Worm (Caenorhabditis elegans) whole organism, midembryonic: Measurements from ENCODE around the gene F56D6.11.
"Not testable (repeated sequence)": the region's sequence is repeated elsewhere in the genome, so short reads cannot be mapped to it uniquely, and the experiment has no call there.

Source experiments
- T22C8.4 ChIP-seq: fragments of 200-800 bp; sonication (Bioruptor generic); IDR thresholded peaks from 2 replicates; pipeline ENCODE4 v1.3.6; 2022; ENCODE audit warnings: missing genetic modification characterization, missing compliant biosample characterization
- cog-1 ChIP-seq: sonication (generic microtip); optimal IDR thresholded peaks from 2 replicates; lab custom pipeline; 2016; ENCODE audit warnings: missing genetic modification characterization, missing compliant biosample characterization
- flt-1 ChIP-seq: fragments of 200-800 bp; sonication (Bioruptor generic); IDR thresholded peaks from 2 replicates; pipeline ENCODE4 v1.3.6; 2022; ENCODE audit warnings: missing genetic modification characterization, missing compliant biosample characterization
- klf-2 ChIP-seq: fragments of 200-800 bp; sonication (Bioruptor generic); conservative IDR thresholded peaks from 2 replicates; pipeline ENCODE4 v1.3.6; 2022; ENCODE audit warnings: missing genetic modification reagents, missing genetic modification characterization, missing compliant biosample characterization
- med-1 ChIP-seq: sonication (generic microtip); optimal IDR thresholded peaks from 2 replicates; lab custom pipeline; 2017; ENCODE audit warnings: missing genetic modification characterization, mild to moderate bottlenecking, missing compliant biosample characterization, antibody characterized with exemption, missing genetic modification reagents; ENCODE audit not compliant: insufficient read depth
- ref-1 ChIP-seq: fragments of 200-800 bp; sonication (Bioruptor generic); conservative IDR thresholded peaks from 2 replicates; pipeline ENCODE4 v1.3.6; 2022; ENCODE audit warnings: missing genetic modification reagents, missing genetic modification characterization, missing compliant biosample characterization
- tab-1 ChIP-seq: fragments of 200-800 bp; sonication (Bioruptor generic); IDR thresholded peaks from 2 replicates; pipeline ENCODE4 v1.3.6; 2022; ENCODE audit warnings: missing genetic modification characterization, missing compliant biosample characterization
- ztf-23 ChIP-seq: fragments of 200-800 bp; sonication (Bioruptor generic); IDR thresholded peaks from 2 replicates; pipeline ENCODE4 v1.3.6; 2022; ENCODE audit warnings: missing genetic modification reagents, missing genetic modification characterization, missing compliant biosample characterization
- ztf-29 ChIP-seq: fragments of 200-800 bp; sonication (Bioruptor generic); IDR thresholded peaks from 2 replicates; pipeline ENCODE4 v1.3.6; 2022; ENCODE audit warnings: missing genetic modification reagents, missing genetic modification characterization, missing compliant biosample characterization

F56D6.11 gene

ce11 chrIV:3918160-3918559 is 11.9 kb upstream of the F56D6.11 start, which contains the start of gene F56D6.23:
F56D6.23 (plus strand) TSS chrIV:3918460.
- TF ChIP-seq klf-2 (GFP tag; lab: Robert Waterston, UW) = no peak
- no peak for TF ChIP-seq med-1 (GFP tag; lab: Kevin White, UChicago)
- TF ChIP-seq T22C8.4 (GFP tag; lab: Robert Waterston, UW) = no peak
- no peak for TF ChIP-seq tab-1 (GFP tag; lab: Robert Waterston, UW)
- TF ChIP-seq ref-1 (GFP tag; lab: Robert Waterston, UW) = no peak
- no peak for TF ChIP-seq ztf-29

- TF ChIP-seq ztf-23 (GFP tag; lab: Robert Waterston, UW) (no peak), med-1 (GFP tag; lab: Kevin White, UChicago) (no peak), T22C8.4 (GFP tag; lab: Robert Waterston, UW) (no peak), flt-1 (GFP tag; lab: Robert Waterston, UW) (no peak), tab-1 (GFP tag; lab: Robert Waterston, UW) (no peak), cog-1 (tag; lab: Kevin White, UChicago) (no peak), ztf-29 (no peak), klf-2 (GFP tag; lab: Robert Waterston, UW) (no peak), ref-1 (GFP tag; lab: Robert Waterston, UW) (no peak)
Observed at ce11 chrIV:3917405-3917804, 11.1 kb upstream of the F56D6.11 start, which contains the start of gene F56D6.14. F56D6.14 (plus strand) TSS chrIV:3917705.

- TF ChIP-seq cog-1 (tag; lab: Kevin White, UChicago) (no peak), ztf-29 (no peak), med-1 (GFP tag; lab: Kevin White, UChicago) (no peak), klf-2 (GFP tag; lab: Robert Waterston, UW) (no peak), tab-1 (GFP tag; lab: Robert Waterston, UW) (no peak), flt-1 (GFP tag; lab: Robert Waterston, UW) (no peak), T22C8.4 (GFP tag; lab: Robert Waterston, UW) (no peak), ref-1 (GFP tag; lab: Robert Waterston, UW) (no peak), ztf-23 (GFP tag; lab: Robert Waterston, UW) (no peak)
Observed at ce11 chrIV:3915296-3915695, 9.0 kb upstream of the F56D6.11 start, which contains the start of gene srz-20. srz-20 (plus strand) TSS chrIV:3915596.

- TF ChIP-seq ztf-23 (GFP tag; lab: Robert Waterston, UW) (no peak), cog-1 (tag; lab: Kevin White, UChicago) (no peak), med-1 (GFP tag; lab: Kevin White, UChicago) (no peak), tab-1 (GFP tag; lab: Robert Waterston, UW) (no peak), ztf-29 (no peak), ref-1 (GFP tag; lab: Robert Waterston, UW) (no peak), klf-2 (GFP tag; lab: Robert Waterston, UW) (no peak), flt-1 (GFP tag; lab: Robert Waterston, UW) (no peak), T22C8.4 (GFP tag; lab: Robert Waterston, UW) (no peak)
Observed at ce11 chrIV:3914462-3914861, 8.2 kb upstream of the F56D6.11 start, which contains the start of gene F56D6.19. F56D6.19 (plus strand) TSS chrIV:3914762.

ce11 chrIV:3912598-3912997 is 6.3 kb upstream of the F56D6.11 start, which contains the start of gene F56D6.20:
F56D6.20 (plus strand) TSS chrIV:3912898.
- TF ChIP-seq cog-1 (tag; lab: Kevin White, UChicago) (no peak), klf-2 (GFP tag; lab: Robert Waterston, UW) (no peak), ztf-23 (GFP tag; lab: Robert Waterston, UW) (no peak), T22C8.4 (GFP tag; lab: Robert Waterston, UW) (no peak), ztf-29 (no peak), med-1 (GFP tag; lab: Kevin White, UChicago) (no peak), tab-1 (GFP tag; lab: Robert Waterston, UW) (no peak), ref-1 (GFP tag; lab: Robert Waterston, UW) (no peak), flt-1 (GFP tag; lab: Robert Waterston, UW) (no peak)

- not testable (repeated sequence) for TF ChIP-seq cog-1 (tag; lab: Kevin White, UChicago); ztf-29; ztf-23 (GFP tag; lab: Robert Waterston, UW)
Observed at ce11 chrIV:3911848-3912247, 5.6 kb upstream of the F56D6.11 start, which contains the start of gene F56D6.18. F56D6.18 (minus strand) TSS chrIV:3911948.

- TF ChIP-seq ztf-29 (no peak), klf-2 (GFP tag; lab: Robert Waterston, UW) (no peak), cog-1 (tag; lab: Kevin White, UChicago) (no peak), med-1 (GFP tag; lab: Kevin White, UChicago) (no peak), ztf-23 (GFP tag; lab: Robert Waterston, UW) (no peak), tab-1 (GFP tag; lab: Robert Waterston, UW) (no peak), T22C8.4 (GFP tag; lab: Robert Waterston, UW) (no peak), flt-1 (GFP tag; lab: Robert Waterston, UW) (no peak), ref-1 (GFP tag; lab: Robert Waterston, UW) (no peak)
Observed at ce11 chrIV:3909114-3909513, 2.8 kb upstream of the F56D6.11 start, which contains the start of gene F56D6.13. F56D6.13 (plus strand) TSS chrIV:3909414.

ce11 chrIV:3907506-3908188 is 1.4 kb upstream of the F56D6.11 start, which contains the start of the genes F56D6.22 and F56D6.12:
F56D6.22 (minus strand) TSS chrIV:3907606.
F56D6.12 (plus strand) TSS chrIV:3908138.
- TF ChIP-seq ztf-29 = no peak
- no peak for TF ChIP-seq cog-1 (tag; lab: Kevin White, UChicago)
- no peak for TF ChIP-seq flt-1 (GFP tag; lab: Robert Waterston, UW)
- TF ChIP-seq tab-1 (GFP tag; lab: Robert Waterston, UW) = no peak
- no peak for TF ChIP-seq ref-1 (GFP tag; lab: Robert Waterston, UW)
- TF ChIP-seq ztf-23 (GFP tag; lab: Robert Waterston, UW) = no peak
- no peak for TF ChIP-seq T22C8.4 (GFP tag; lab: Robert Waterston, UW)
- no peak for TF ChIP-seq klf-2 (GFP tag; lab: Robert Waterston, UW)
- no peak for TF ChIP-seq med-1 (GFP tag; lab: Kevin White, UChicago)
